Worm (Caenorhabditis elegans): ENCODE results near the gene C25H3.16.

The C25H3.16 gene

DNA sequence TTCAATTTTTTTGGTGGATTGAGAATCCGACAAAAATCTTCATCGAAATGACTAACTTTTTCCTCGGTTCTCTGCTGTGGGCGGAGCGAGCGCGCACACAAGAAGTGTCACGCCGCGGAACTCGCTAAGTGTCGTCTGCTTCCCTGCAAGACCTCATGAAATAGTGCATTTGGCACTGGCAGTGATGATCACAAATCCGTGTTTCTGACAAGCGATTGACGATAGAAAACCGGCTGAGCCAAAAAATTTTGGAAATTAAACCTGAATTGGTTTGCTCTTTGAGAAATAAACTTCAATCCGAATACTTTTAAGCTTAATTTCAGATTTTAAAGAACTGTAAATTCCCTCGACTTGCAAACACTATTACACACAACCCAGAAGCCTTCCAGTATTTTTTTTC lies 35.4 kb downstream of the C25H3.16 start (continued):
- TF ChIP-seq C16A3.4 (tag; optimal IDR thresholded peaks at IDR 0.05) (peak; percentile 21), lin-35 (GFP tag; optimal IDR thresholded peaks at IDR 0.05) (peak; percentile 45 to 72), alr-1 (tag; optimal IDR thresholded peaks at IDR 0.05; ENCODE audit: borderline replicate concordance) (no peak), mab-9 (GFP tag; IDR thresholded peaks at IDR 0.05) (peak; percentile 35; the same call in 1 of the 2 replicates), tlp-1 (tag; optimal IDR thresholded peaks at IDR 0.05) (no peak), C04F5.9 (tag; optimal IDR thresholded peaks at IDR 0.05) (peak; percentile 25), lsy-2 (tag; optimal IDR thresholded peaks at IDR 0.05) (peak; percentile 55 to 77), fos-1 (tag; optimal IDR thresholded peaks at IDR 0.05) (peak; percentile 70), ceh-90 (tag; optimal IDR thresholded peaks at IDR 0.05) (no peak), nhr-12 (tag; optimal IDR thresholded peaks at IDR 0.05) (no peak), nhr-90 (tag; optimal IDR thresholded peaks at IDR 0.05; ENCODE audit: poor library complexity) (peak; percentile 87), F16B12.6 (tag; optimal IDR thresholded peaks at IDR 0.05) (peak; percentile 12), C34B4.2 (tag; optimal IDR thresholded peaks at IDR 0.05) (no peak), jun-1 (tag; optimal IDR thresholded peaks at IDR 0.05) (peak; percentile 9), efl-1 (optimal IDR thresholded peaks at IDR 0.05) (peak; percentile 56 to 69), efl-1 (GFP tag; optimal IDR thresholded peaks at IDR 0.05 in 1 of 2) (peak; percentile 32 to 95), unc-130 (tag; optimal IDR thresholded peaks at IDR 0.05) (peak; percentile 43), grh-1 (GFP tag; IDR thresholded peaks at IDR 0.05) (peak; percentile 67), fkh-10 (GFP tag; optimal IDR thresholded peaks at IDR 0.05) (no peak), egl-13 (tag; optimal IDR thresholded peaks at IDR 0.05) (no peak), nhr-85 (tag) (peak; percentile 91), dsc-1 (tag; optimal IDR thresholded peaks at IDR 0.05) (peak; percentile 71), rnt-1 (tag; optimal IDR thresholded peaks at IDR 0.05) (peak; percentile 93), unc-62 (GFP tag; optimal IDR thresholded peaks at IDR 0.05) (no peak), swsn-7 (tag; optimal IDR thresholded peaks at IDR 0.05) (peak; percentile 78), fkh-4 (tag; optimal IDR thresholded peaks at IDR 0.05; ENCODE audit: borderline replicate concordance) (no peak), ces-1 (GFP tag; optimal IDR thresholded peaks at IDR 0.05) (no peak), efl-3 (GFP tag; optimal IDR thresholded peaks at IDR 0.05) (no peak), sptf-1 (tag; optimal IDR thresholded peaks at IDR 0.05) (no peak), ets-5 (GFP tag; IDR thresholded peaks at IDR 0.05) (no peak), mep-1 (tag; optimal IDR thresholded peaks at IDR 0.05) (peak; percentile 51), pax-3 (tag; optimal IDR thresholded peaks at IDR 0.05) (no peak), dpl-1 (GFP tag; optimal IDR thresholded peaks at IDR 0.05) (peak; percentile 40 to 50 (median 43)), lin-13 (GFP tag; optimal IDR thresholded peaks at IDR 0.05) (peak; percentile 53), elt-2 (tag; optimal IDR thresholded peaks at IDR 0.05) (peak; percentile 87), unc-98 (GFP tag; IDR thresholded peaks at IDR 0.05) (no peak), nhr-28 (tag; optimal IDR thresholded peaks at IDR 0.05) (no peak), sup-37 (GFP tag; optimal IDR thresholded peaks at IDR 0.05) (peak; percentile 54), isw-1 (GFP tag; IDR thresholded peaks at IDR 0.05) (peak; percentile 20), pag-3 (tag; optimal IDR thresholded peaks at IDR 0.05; ENCODE audit: borderline replicate concordance, insufficient read depth) (no peak), unc-30 (tag; optimal IDR thresholded peaks at IDR 0.05) (no peak), nhr-20 (tag; optimal IDR thresholded peaks at IDR 0.05) (peak; percentile 78), ama-1 (optimal IDR thresholded peaks at IDR 0.05) (peak; percentile 84), ztf-11 (tag; optimal IDR thresholded peaks at IDR 0.05) (no peak), ceh-63 (GFP tag; optimal IDR thresholded peaks at IDR 0.05) (no peak), tbx-2 (tag; optimal IDR thresholded peaks at IDR 0.05) (peak; percentile 75), pqm-1 (tag; optimal IDR thresholded peaks at IDR 0.05) (no peak), hlh-17 (GFP tag; optimal IDR thresholded peaks at IDR 0.05; ENCODE audit: borderline replicate concordance) (no peak), nhr-47 (tag; optimal IDR thresholded peaks at IDR 0.05) (peak; percentile 89), mdl-1 (tag; optimal IDR thresholded peaks at IDR 0.05) (peak in 1 of 2 experiments; percentile 73), unc-86 (tag; optimal IDR thresholded peaks at IDR 0.05) (peak; percentile 40), ztf-4 (tag; optimal IDR thresholded peaks at IDR 0.05) (peak; percentile 12), blmp-1 (tag; optimal IDR thresholded peaks at IDR 0.05) (peak; percentile 17), hpl-2 (GFP tag; optimal IDR thresholded peaks at IDR 0.05) (no peak)

All from whole organism, L1 larva.